Worm (Caenorhabditis elegans) whole organism, late embryonic: ENCODE results near the gene Y9C2UA.1.

ENCODE experiments used
- K09A11.1 ChIP-seq: sonication (generic microtip); optimal IDR thresholded peaks from 2 replicates; lab custom pipeline; 2017; ENCODE audit warnings: antibody characterized with exemption, mild to moderate bottlenecking, missing genetic modification characterization, missing compliant biosample characterization; ENCODE audit not compliant: insufficient read depth
- ama-1 ChIP-seq: fragments of 150-350 bp; optimal IDR thresholded peaks from 2 replicates; lab custom pipeline; 2014
- lin-11 ChIP-seq: fragments of 200-800 bp; sonication (Bioruptor generic); optimal IDR thresholded peaks from 2 replicates; lab custom pipeline; 2018; ENCODE audit warnings: mild to moderate bottlenecking, missing genetic modification characterization, missing compliant biosample characterization

- no peak for TF ChIP-seq K09A11.1 (tag; lab: Kevin White, UChicago)
- TF ChIP-seq ama-1 = no peak
- no peak for TF ChIP-seq lin-11 (tag; lab: Kevin White, UChicago)
Measured at ce11 chrII:9113759-9114158, 25.7 kb upstream of the Y9C2UA.1 start.
